Fruit fly (Drosophila melanogaster): ENCODE measurements around the gene MtnA.
A peak's percentile ranks its signal among the peaks of the same experiment; 100 is the strongest.

The MtnA gene

dm6 chr3R:9783240-9783917, 791 bp downstream of the MtnA start (continued):
- no peak for TF ChIP-seq pnt (GFP tag; optimal IDR thresholded peaks at IDR 0.05)
- no peak for TF ChIP-seq CG8944 (GFP tag; optimal IDR thresholded peaks at IDR 0.05)
- TF ChIP-seq Lpt (GFP tag; optimal IDR thresholded peaks at IDR 0.05) = no peak
- no peak for TF ChIP-seq CG13123 (GFP tag; optimal IDR thresholded peaks at IDR 0.05)
- TF ChIP-seq D19B (GFP tag; optimal IDR thresholded peaks at IDR 0.05) = no peak
- TF ChIP-seq CG7987 (GFP tag; optimal IDR thresholded peaks at IDR 0.05) = no peak
- no peak for TF ChIP-seq ash1 (GFP tag; optimal IDR thresholded peaks at IDR 0.05)
- TF ChIP-seq CG11723 (GFP tag; optimal IDR thresholded peaks at IDR 0.05) = no peak
- no peak for TF ChIP-seq Tbp (GFP tag; optimal IDR thresholded peaks at IDR 0.05)
- TF ChIP-seq wor (GFP tag; IDR thresholded peaks at IDR 0.05) = no peak
- TF ChIP-seq CG16779 (GFP tag; IDR thresholded peaks at IDR 0.05) = no peak
- TF ChIP-seq ftz-f1 (GFP tag; optimal IDR thresholded peaks at IDR 0.05) = no peak
- peak; percentile 25 for TF ChIP-seq sens (GFP tag)
- no peak for TF ChIP-seq fd102C (GFP tag; optimal IDR thresholded peaks at IDR 0.05)
- TF ChIP-seq sc (optimal IDR thresholded peaks at IDR 0.05) = no peak
- TF ChIP-seq sc (GFP tag; optimal IDR thresholded peaks at IDR 0.05) = no peak
- no peak for TF ChIP-seq CG17568 (GFP tag; optimal IDR thresholded peaks at IDR 0.05)
- TF ChIP-seq Sox100B (GFP tag; optimal IDR thresholded peaks at IDR 0.05) = no peak
- no peak for TF ChIP-seq CG10209 (GFP tag; optimal IDR thresholded peaks at IDR 0.05)
- TF ChIP-seq C15 (GFP tag; IDR thresholded peaks at IDR 0.05) = no peak
- TF ChIP-seq z (GFP tag; IDR thresholded peaks at IDR 0.05) = no peak
- no peak for TF ChIP-seq CHES-1-like (GFP tag; optimal IDR thresholded peaks at IDR 0.05)
- peak; percentile 39; the same call in 1 of the 2 replicates for TF ChIP-seq CG31441 (GFP tag; IDR thresholded peaks at IDR 0.05)
- no peak for TF ChIP-seq CG14965 (GFP tag; optimal IDR thresholded peaks at IDR 0.05; ENCODE audit: borderline replicate concordance)
- TF ChIP-seq CG13775 (GFP tag; optimal IDR thresholded peaks at IDR 0.05) = no peak
- no peak for TF ChIP-seq CG2116 (GFP tag; optimal IDR thresholded peaks at IDR 0.05)
- TF ChIP-seq CG4404 (GFP tag; IDR thresholded peaks at IDR 0.05) = no peak
- no peak for TF ChIP-seq Hsf (GFP tag; optimal IDR thresholded peaks at IDR 0.05)
- TF ChIP-seq Mes4 (GFP tag; optimal IDR thresholded peaks at IDR 0.05) = no peak
- TF ChIP-seq dmrt99B (tag; optimal IDR thresholded peaks at IDR 0.05) = peak; percentile 34
- TF ChIP-seq CG2129 (GFP tag; IDR thresholded peaks at IDR 0.05; ENCODE audit: partially characterized antibody) = no peak
- no peak for TF ChIP-seq CG4328 (GFP tag; optimal IDR thresholded peaks at IDR 0.05)
- peak; percentile 2 for TF ChIP-seq Fer1 (GFP tag; optimal IDR thresholded peaks at IDR 0.05)
- no peak for TF ChIP-seq CG10543 (GFP tag; optimal IDR thresholded peaks at IDR 0.05)
- no peak for TF ChIP-seq CG8281 (tag; optimal IDR thresholded peaks at IDR 0.05)
- no peak for TF ChIP-seq CG3847 (GFP tag; IDR thresholded peaks at IDR 0.05)
- no peak for TF ChIP-seq CG5245 (GFP tag; optimal IDR thresholded peaks at IDR 0.05)
- no peak for TF ChIP-seq CG9876 (GFP tag; optimal IDR thresholded peaks at IDR 0.05)
- TF ChIP-seq CG7357 (GFP tag; IDR thresholded peaks at IDR 0.05) = no peak
- TF ChIP-seq CG18476 (GFP tag; optimal IDR thresholded peaks at IDR 0.05) = no peak
- TF ChIP-seq gsb (GFP tag; IDR thresholded peaks at IDR 0.05) = no peak
- TF ChIP-seq Nf-YB (GFP tag; optimal IDR thresholded peaks at IDR 0.05) = no peak
- TF ChIP-seq CG31224 (GFP tag; IDR thresholded peaks at IDR 0.05) = no peak
- TF ChIP-seq CG10274 (GFP tag; optimal IDR thresholded peaks at IDR 0.05) = no peak
- no peak for TF ChIP-seq ab (GFP tag; optimal IDR thresholded peaks at IDR 0.05)
- peak; percentile 29 for TF ChIP-seq ATbp (GFP tag; optimal IDR thresholded peaks at IDR 0.05)
- TF ChIP-seq vvl (GFP tag; IDR thresholded peaks at IDR 0.05) = 0 out of 2 replicates have a peak, but pooled peaks have one; percentile 8
- TF ChIP-seq gcm (GFP tag; optimal IDR thresholded peaks at IDR 0.05) = no peak
- TF ChIP-seq lola (GFP tag; optimal IDR thresholded peaks at IDR 0.05) = no peak
- TF ChIP-seq CG7745 (tag; optimal IDR thresholded peaks at IDR 0.05) = no peak
- peak; percentile 25 for TF ChIP-seq CG2678 (tag; optimal IDR thresholded peaks at IDR 0.05)
